Worm (Caenorhabditis elegans) whole organism, L3 larva: ENCODE data around the gene irld-64.

Source experiments
- R02D3.7 ChIP-seq: fragments of 150-350 bp; optimal IDR thresholded peaks from 2 replicates; lab custom pipeline; 2014; ENCODE audit warnings: missing biosample characterization, missing genetic modification characterization
- elt-1 ChIP-seq: fragments of 150-350 bp; optimal IDR thresholded peaks from 2 replicates; lab custom pipeline; 2014; ENCODE audit warnings: missing biosample characterization, missing genetic modification characterization
- elt-2 ChIP-seq: sonication (generic microtip); optimal IDR thresholded peaks from 2 replicates; lab custom pipeline; 2016; ENCODE audit warnings: missing genetic modification reagents, mild to moderate bottlenecking, missing genetic modification characterization, missing compliant biosample characterization
- fos-1 ChIP-seq: fragments of 150-350 bp; optimal IDR thresholded peaks from 2 replicates; lab custom pipeline; 2014; ENCODE audit warnings: missing biosample characterization, missing genetic modification characterization
- mml-1 ChIP-seq: fragments of 150-350 bp; sonication (generic microtip); optimal IDR thresholded peaks from 3 replicates; lab custom pipeline; 2014; ENCODE audit warnings: missing biosample characterization, missing genetic modification characterization
- nhr-11 ChIP-seq: fragments of 150-350 bp; optimal IDR thresholded peaks from 2 replicates; lab custom pipeline; 2014; ENCODE audit warnings: missing biosample characterization, missing genetic modification characterization
- nhr-43 ChIP-seq: sonication (generic microtip); optimal IDR thresholded peaks from 2 replicates; lab custom pipeline; 2016; ENCODE audit warnings: mild to moderate bottlenecking, missing genetic modification characterization, missing compliant biosample characterization; ENCODE audit not compliant: poor library complexity, severe bottlenecking
- nhr-77 ChIP-seq: fragments of 150-350 bp; optimal IDR thresholded peaks from 2 replicates; lab custom pipeline; 2014; ENCODE audit warnings: missing biosample characterization, missing genetic modification characterization
- tbx-2 ChIP-seq: sonication (generic microtip); optimal IDR thresholded peaks from 2 replicates; lab custom pipeline; 2016; ENCODE audit warnings: mild to moderate bottlenecking, missing genetic modification characterization, missing compliant biosample characterization
- zag-1 ChIP-seq: fragments of 150-350 bp; optimal IDR thresholded peaks from 2 replicates; lab custom pipeline; 2014; ENCODE audit warnings: missing biosample characterization, missing genetic modification characterization
- ztf-4 ChIP-seq: fragments of 150-350 bp; optimal IDR thresholded peaks from 2 replicates; lab custom pipeline; 2014; ENCODE audit warnings: missing biosample characterization, missing genetic modification characterization

- TF ChIP-seq nhr-11 (no peak), zag-1 (tag; lab: Kevin White, UChicago) (no peak), tbx-2 (tag; lab: Kevin White, UChicago) (no peak), ztf-4 (no peak), elt-2 (tag; lab: Kevin White, UChicago) (no peak), elt-1 (tag; lab: Kevin White, UChicago) (no peak), R02D3.7 (tag; lab: Kevin White, UChicago) (no peak), fos-1 (tag; lab: Kevin White, UChicago) (no peak), mml-1 (no peak), nhr-77 (tag; lab: Kevin White, UChicago) (no peak), nhr-43 (tag; lab: Kevin White, UChicago) (no peak)
Measured at ce11 chrII:2979061-2979460, 48.7 kb upstream of the irld-64 start.
